Worm (Caenorhabditis elegans) whole organism, young adult: ENCODE data around the gene Y39A3CL.4.

Experiments used
- B0035.1 ChIP-seq: sonication (generic microtip); optimal IDR thresholded peaks from 2 replicates; lab custom pipeline; 2016; ENCODE audit warnings: missing genetic modification characterization, mild to moderate bottlenecking, missing compliant biosample characterization, missing genotype, missing genetic modification reagents
- F33H1.4 ChIP-seq: fragments of 200-800 bp; sonication (Bioruptor generic); IDR thresholded peaks from 2 replicates; pipeline ENCODE4 v1.3.6; 2022; ENCODE audit warnings: missing genetic modification reagents, missing genetic modification characterization, missing compliant biosample characterization
- F55B11.4 ChIP-seq: sonication (generic microtip); optimal IDR thresholded peaks from 2 replicates; lab custom pipeline; 2016; ENCODE audit warnings: missing compliant biosample characterization, missing genetic modification characterization, borderline replicate concordance; ENCODE audit not compliant: insufficient read depth
- F57C9.4 ChIP-seq: sonication (generic microtip); optimal IDR thresholded peaks from 2 replicates; lab custom pipeline; 2017; ENCODE audit warnings: mild to moderate bottlenecking, missing genetic modification characterization, missing compliant biosample characterization
- K11D2.4 ChIP-seq: fragments of 200-800 bp; sonication (Bioruptor generic); IDR thresholded peaks from 2 replicates; pipeline ENCODE4 v1.3.6; 2022; ENCODE audit warnings: missing genetic modification reagents, missing genetic modification characterization, missing compliant biosample characterization
- Y56A3A.18 ChIP-seq: fragments of 200-800 bp; sonication (Bioruptor generic); IDR thresholded peaks from 2 replicates; pipeline ENCODE4 v1.3.6; 2022; ENCODE audit warnings: missing genetic modification reagents, missing genetic modification characterization, missing compliant biosample characterization
- Y79H2A.3 ChIP-seq: fragments of 200-800 bp; sonication (Bioruptor generic); conservative IDR thresholded peaks from 2 replicates; pipeline ENCODE4 v1.3.6; 2022; ENCODE audit warnings: missing genetic modification reagents, missing genetic modification characterization, missing compliant biosample characterization
- aptf-2 ChIP-seq: fragments of 200-800 bp; sonication (Bioruptor generic); conservative IDR thresholded peaks from 2 replicates; pipeline ENCODE4 v1.3.6; 2022; ENCODE audit warnings: missing genetic modification reagents, missing genetic modification characterization, missing compliant biosample characterization
- aptf-3 ChIP-seq: fragments of 200-800 bp; sonication (Bioruptor generic); IDR thresholded peaks from 2 replicates; pipeline ENCODE4 v1.3.6; 2022; ENCODE audit warnings: missing genetic modification characterization, missing compliant biosample characterization
- attf-5 ChIP-seq: fragments of 200-800 bp; sonication (Bioruptor generic); optimal IDR thresholded peaks from 2 replicates; lab custom pipeline; 2018; ENCODE audit warnings: mild to moderate bottlenecking, missing genetic modification characterization, missing compliant biosample characterization
- bed-1 ChIP-seq: fragments of 200-800 bp; sonication (Bioruptor generic); IDR thresholded peaks from 2 replicates; pipeline ENCODE4 v1.3.6; 2022; ENCODE audit warnings: missing genetic modification reagents, missing genetic modification characterization, missing compliant biosample characterization
- ccch-3 ChIP-seq: fragments of 200-800 bp; sonication (Bioruptor generic); optimal IDR thresholded peaks from 2 replicates; lab custom pipeline; 2018; ENCODE audit warnings: mild to moderate bottlenecking, missing genetic modification characterization, missing compliant biosample characterization
- ceh-100 ChIP-seq: fragments of 200-800 bp; sonication (Bioruptor generic); IDR thresholded peaks from 2 replicates; pipeline ENCODE4 v1.3.6; 2022; ENCODE audit warnings: missing genetic modification reagents, missing genetic modification characterization, missing compliant biosample characterization
- ceh-79 ChIP-seq: sonication (generic microtip); optimal IDR thresholded peaks from 2 replicates; lab custom pipeline; 2017; ENCODE audit warnings: mild to moderate bottlenecking, missing genetic modification characterization, missing compliant biosample characterization
- chd-7 ChIP-seq: sonication (generic microtip); optimal IDR thresholded peaks from 2 replicates; lab custom pipeline; 2016; ENCODE audit warnings: mild to moderate bottlenecking, missing genetic modification characterization, moderate library complexity, missing compliant biosample characterization
- dox-1 ChIP-seq: fragments of 200-800 bp; sonication (Bioruptor generic); IDR thresholded peaks from 2 replicates; pipeline ENCODE4 v1.3.6; 2022; ENCODE audit warnings: missing genetic modification reagents, missing genetic modification characterization, missing compliant biosample characterization
- dpff-1 ChIP-seq: sonication (generic microtip); optimal IDR thresholded peaks from 2 replicates; lab custom pipeline; 2017; ENCODE audit warnings: mild to moderate bottlenecking, missing genetic modification characterization, missing compliant biosample characterization
- efl-1 ChIP-seq: fragments of 150-350 bp; optimal IDR thresholded peaks from 2 replicates; lab custom pipeline; 2014; ENCODE audit warnings: missing biosample characterization, missing genetic modification reagents, missing genetic modification characterization
- egl-18 ChIP-seq: fragments of 200-800 bp; sonication (Bioruptor generic); IDR thresholded peaks from 2 replicates; pipeline ENCODE4 v1.3.6; 2022; ENCODE audit warnings: missing genetic modification reagents, missing genetic modification characterization, missing compliant biosample characterization
- egrh-3 ChIP-seq: fragments of 200-800 bp; sonication (Bioruptor generic); IDR thresholded peaks from 2 replicates; pipeline ENCODE4 v1.3.6; 2022; ENCODE audit warnings: missing genetic modification reagents, missing genetic modification characterization, missing compliant biosample characterization
- let-607 ChIP-seq, 2 experiments: fragments of 200-800 bp in 1 of 2; sonication (Bioruptor generic) in 1 of 2; sonication (generic microtip) in 1 of 2; optimal IDR thresholded peaks; 2 replicates each; lab custom pipeline; 2016 to 2018; ENCODE audit warnings: mild to moderate bottlenecking in 2 of 2, missing compliant biosample characterization in 2 of 2, missing genetic modification characterization in 2 of 2, moderate library complexity in 2 of 2, missing genotype in 1 of 2
- lin-40 ChIP-seq: sonication (generic microtip); optimal IDR thresholded peaks from 2 replicates; lab custom pipeline; 2016; ENCODE audit warnings: missing genetic modification characterization, mild to moderate bottlenecking, missing compliant biosample characterization, missing genotype, missing genetic modification reagents
- lin-54 ChIP-seq: fragments of 200-800 bp; sonication (Bioruptor generic); optimal IDR thresholded peaks from 2 replicates; lab custom pipeline; 2018; ENCODE audit warnings: mild to moderate bottlenecking, missing genetic modification characterization, missing compliant biosample characterization
- lsl-1 ChIP-seq: fragments of 200-800 bp; sonication (Bioruptor generic); optimal IDR thresholded peaks from 2 replicates; lab custom pipeline; 2018; ENCODE audit warnings: mild to moderate bottlenecking, missing genetic modification characterization, moderate library complexity, missing compliant biosample characterization
- lsy-27 ChIP-seq: sonication (generic microtip); optimal IDR thresholded peaks from 2 replicates; lab custom pipeline; 2017; ENCODE audit warnings: missing genetic modification characterization, mild to moderate bottlenecking, missing compliant biosample characterization, antibody characterized with exemption, missing genotype, borderline replicate concordance; ENCODE audit not compliant: insufficient read depth
- madf-3 ChIP-seq: fragments of 200-800 bp; sonication (Bioruptor generic); IDR thresholded peaks from 2 replicates; pipeline ENCODE4 v1.3.6; 2022; ENCODE audit warnings: missing genetic modification reagents, missing genetic modification characterization, missing compliant biosample characterization
- nhr-120 ChIP-seq: fragments of 200-800 bp; sonication (Bioruptor generic); IDR thresholded peaks from 2 replicates; pipeline ENCODE4 v1.3.6; 2022; ENCODE audit warnings: missing genetic modification characterization, missing compliant biosample characterization
- nhr-179 ChIP-seq: sonication (generic microtip); optimal IDR thresholded peaks from 2 replicates; lab custom pipeline; 2016; ENCODE audit warnings: mild to moderate bottlenecking, missing genetic modification characterization, missing compliant biosample characterization
- nhr-90 ChIP-seq: sonication (generic microtip); optimal IDR thresholded peaks from 2 replicates; lab custom pipeline; 2016; ENCODE audit warnings: missing genotype, mild to moderate bottlenecking, missing genetic modification characterization, missing compliant biosample characterization
- pha-4 ChIP-seq: fragments of 150-350 bp; sonication (generic microtip); optimal IDR thresholded peaks from 2 replicates; lab custom pipeline; 2014; ENCODE audit warnings: missing biosample characterization, missing genetic modification reagents, missing genetic modification characterization
- rpc-1 ChIP-seq, 2 experiments: fragments of 150-350 bp in 1 of 2; sonication (generic microtip) in 1 of 2; optimal IDR thresholded peaks; 2 replicates each; lab custom pipeline; 2014 to 2018; ENCODE audit warnings: missing biosample characterization in 1 of 2, missing genetic modification characterization in 1 of 2, missing genetic modification reagents in 1 of 2, missing genotype in 1 of 2
- sea-2 ChIP-seq: fragments of 200-800 bp; sonication (Bioruptor generic); IDR thresholded peaks from 2 replicates; pipeline ENCODE4 v1.3.6; 2022; ENCODE audit warnings: missing genetic modification characterization, missing compliant biosample characterization
- tbp1 ChIP-seq: fragments of 200-800 bp; sonication (Bioruptor generic); optimal IDR thresholded peaks from 2 replicates; lab custom pipeline; 2018; ENCODE audit warnings: mild to moderate bottlenecking, missing genetic modification characterization, missing compliant biosample characterization
- unc-62 ChIP-seq: fragments of 150-350 bp; optimal IDR thresholded peaks from 2 replicates; lab custom pipeline; 2014; ENCODE audit warnings: missing biosample characterization, missing genetic modification reagents, missing genetic modification characterization
- xnd-1 ChIP-seq: sonication (generic microtip); optimal IDR thresholded peaks from 2 replicates; lab custom pipeline; 2016; ENCODE audit warnings: missing genotype, missing genetic modification reagents, missing genetic modification characterization, missing compliant biosample characterization
- zfh-2 ChIP-seq: fragments of 200-800 bp; sonication (Bioruptor generic); conservative IDR thresholded peaks from 2 replicates; pipeline ENCODE4 v1.3.6; 2022; ENCODE audit warnings: missing genetic modification reagents, missing genetic modification characterization, missing compliant biosample characterization
- ztf-25 ChIP-seq: fragments of 200-800 bp; sonication (Bioruptor generic); IDR thresholded peaks from 2 replicates; pipeline ENCODE4 v1.3.6; 2022; ENCODE audit warnings: missing genetic modification reagents, missing genetic modification characterization, missing compliant biosample characterization
- ztf-3 ChIP-seq: fragments of 200-800 bp; sonication (Bioruptor generic); optimal IDR thresholded peaks from 2 replicates; lab custom pipeline; 2018; ENCODE audit warnings: mild to moderate bottlenecking, missing genetic modification characterization, missing compliant biosample characterization

Gene Y39A3CL.4

ce11 chrIII:1777468-1777867 lies 401 bp downstream of the Y39A3CL.4 start, which contains the start of gene Y39A3CL.3:
Gene Y39A3CL.3, plus strand, starts transcription at chrIII:1777802.
- peak; percentile 62 for TF ChIP-seq lsl-1
- no peak for TF ChIP-seq tbp1 (GFP tag; lab: Kevin White, UChicago)
- TF ChIP-seq efl-1: peak; percentile 26
- no peak for TF ChIP-seq lin-40
- TF ChIP-seq ztf-25: no peak
- TF ChIP-seq K11D2.4 (GFP tag; lab: Robert Waterston, UW): no peak
- peak; percentile 35 for TF ChIP-seq lin-54 (GFP tag; lab: Kevin White, UChicago)

- TF ChIP-seq dpff-1 (tag; lab: Kevin White, UChicago): no peak
- no peak for TF ChIP-seq unc-62
- no peak for TF ChIP-seq lsy-27 (tag; lab: Kevin White, UChicago)
- TF ChIP-seq F55B11.4 (tag; lab: Kevin White, UChicago): no peak
Measured at ce11 chrIII:1769993-1770392, 7.9 kb downstream of the Y39A3CL.4 start, which contains the start of gene tbx-43. Gene tbx-43, minus strand, starts transcription at chrIII:1770093.

ce11 chrIII:1764463-1764862 lies 13.4 kb downstream of the Y39A3CL.4 start:
- no peak for TF ChIP-seq nhr-179 (tag; lab: Kevin White, UChicago)
- peak; percentile 52; the same call in 1 of the 2 replicates for TF ChIP-seq egrh-3 (GFP tag; lab: Robert Waterston, UW)
- TF ChIP-seq aptf-2 (GFP tag; lab: Robert Waterston, UW): no peak
- TF ChIP-seq B0035.1: no peak
- no peak for TF ChIP-seq rpc-1 (optimal IDR thresholded peaks at IDR 0.05; lab: Kevin White, UChicago)
- TF ChIP-seq rpc-1 (tag; optimal IDR thresholded peaks at IDR 0.05; lab: Kevin White, UChicago): no peak
- no peak for TF ChIP-seq F57C9.4 (tag; lab: Kevin White, UChicago)
- TF ChIP-seq zfh-2 (GFP tag; lab: Robert Waterston, UW): peak; percentile 84
- TF ChIP-seq ceh-100 (GFP tag; lab: Robert Waterston, UW): no peak
- no peak for TF ChIP-seq madf-3 (GFP tag; lab: Robert Waterston, UW)
- TF ChIP-seq ccch-3 (GFP tag; lab: Kevin White, UChicago): no peak
- no peak for TF ChIP-seq pha-4 (tag; lab: Kevin White, UChicago)
- TF ChIP-seq F33H1.4 (GFP tag; lab: Robert Waterston, UW): no peak

ce11 chrIII:1763222-1763621 lies 14.6 kb downstream of the Y39A3CL.4 start, which contains the start of gene cnc-6:
Gene cnc-6, plus strand, starts transcription at chrIII:1763522.
- no peak for TF ChIP-seq attf-5 (GFP tag; lab: Kevin White, UChicago)
- no peak for TF ChIP-seq aptf-2 (GFP tag; lab: Robert Waterston, UW)
- TF ChIP-seq lin-54 (GFP tag; lab: Kevin White, UChicago): no peak
- TF ChIP-seq zfh-2 (GFP tag; lab: Robert Waterston, UW): no peak
- TF ChIP-seq nhr-120: no peak

ce11 chrIII:1758632-1759031 lies 19.2 kb downstream of the Y39A3CL.4 start, which contains the start of gene Y46E12A.2:
Gene Y46E12A.2, plus strand, starts transcription at chrIII:1758932.
- TF ChIP-seq bed-1 (GFP tag; lab: Robert Waterston, UW): no peak
- TF ChIP-seq Y79H2A.3 (GFP tag; lab: Robert Waterston, UW): no peak
- no peak for TF ChIP-seq ztf-25
- no peak for TF ChIP-seq nhr-179 (tag; lab: Kevin White, UChicago)
- no peak for TF ChIP-seq ztf-3
- TF ChIP-seq aptf-2 (GFP tag; lab: Robert Waterston, UW): no peak
- no peak for TF ChIP-seq nhr-90 (tag; lab: Kevin White, UChicago)
- TF ChIP-seq chd-7 (tag; lab: Kevin White, UChicago): no peak
- no peak for TF ChIP-seq Y56A3A.18 (GFP tag; lab: Robert Waterston, UW)
- no peak for TF ChIP-seq egl-18 (GFP tag; lab: Robert Waterston, UW)
- TF ChIP-seq dox-1 (GFP tag; lab: Robert Waterston, UW): no peak
- no peak for TF ChIP-seq ceh-79 (tag; lab: Kevin White, UChicago)
- no peak for TF ChIP-seq xnd-1 (tag; lab: Kevin White, UChicago)
- no peak for TF ChIP-seq zfh-2 (GFP tag; lab: Robert Waterston, UW)
- no peak for TF ChIP-seq sea-2 (GFP tag; lab: Robert Waterston, UW)
- no peak for TF ChIP-seq let-607 (tag; optimal IDR thresholded peaks at IDR 0.05; lab: Kevin White, UChicago)
- no peak for TF ChIP-seq aptf-3 (GFP tag; lab: Robert Waterston, UW)
